Worm (Caenorhabditis elegans) whole organism, L4 larva: ENCODE measurements around the gene natb-1.

Experiments
- Y105C5A.15 ChIP-seq: fragments of 200-800 bp; sonication (Bioruptor generic); IDR thresholded peaks from 2 replicates; pipeline ENCODE4 v1.3.6; 2022; ENCODE audit warnings: missing genetic modification characterization, missing compliant biosample characterization
- Y5F2A.4 ChIP-seq: fragments of 200-800 bp; sonication (Bioruptor generic); optimal IDR thresholded peaks from 2 replicates; lab custom pipeline; 2018; ENCODE audit warnings: mild to moderate bottlenecking, missing genetic modification characterization, missing compliant biosample characterization
- aha-1 ChIP-seq: fragments of 150-350 bp; peaks from one replicate; lab custom pipeline; 2014; ENCODE audit warnings: missing biosample characterization, missing genetic modification characterization
- ceh-20 ChIP-seq: fragments of 200-800 bp; sonication (Bioruptor generic); IDR thresholded peaks from 2 replicates; pipeline ENCODE4 v1.3.6; 2022; ENCODE audit warnings: missing genetic modification reagents, missing genetic modification characterization, missing compliant biosample characterization
- hif-1 ChIP-seq, 2 experiments: sonication (generic microtip); optimal IDR thresholded peaks; 2 replicates each; lab custom pipeline; 2016 to 2017; ENCODE audit warnings: missing compliant biosample characterization in 2 of 2, missing genetic modification characterization in 2 of 2, missing genetic modification reagents in 2 of 2, missing genotype in 2 of 2, mild to moderate bottlenecking in 1 of 2
- lin-13 ChIP-seq: fragments of 150-350 bp; optimal IDR thresholded peaks from 2 replicates; lab custom pipeline; 2014; ENCODE audit warnings: missing biosample characterization, missing genetic modification reagents, missing genetic modification characterization
- lin-15B ChIP-seq: fragments of 150-350 bp; sonication (generic microtip); optimal IDR thresholded peaks from 3 replicates; lab custom pipeline; 2014; ENCODE audit warnings: missing biosample characterization, missing genetic modification characterization
- mes-2 ChIP-seq: sonication (generic microtip); optimal IDR thresholded peaks from 2 replicates; lab custom pipeline; 2016; ENCODE audit warnings: missing genotype, mild to moderate bottlenecking, missing genetic modification characterization, missing compliant biosample characterization; ENCODE audit not compliant: poor library complexity, severe bottlenecking
- mxl-2 ChIP-seq: fragments of 200-800 bp; sonication (Bioruptor generic); conservative IDR thresholded peaks from 2 replicates; pipeline ENCODE4 v1.3.6; 2022; ENCODE audit warnings: missing genetic modification reagents, missing genetic modification characterization, missing compliant biosample characterization
- nhr-11 ChIP-seq: fragments of 150-350 bp; optimal IDR thresholded peaks from 2 replicates; lab custom pipeline; 2014; ENCODE audit warnings: missing biosample characterization, missing genetic modification characterization
- nhr-111 ChIP-seq: fragments of 200-800 bp; sonication (Bioruptor generic); optimal IDR thresholded peaks from 2 replicates; lab custom pipeline; 2018; ENCODE audit warnings: mild to moderate bottlenecking, missing genetic modification characterization, missing compliant biosample characterization
- nhr-25 ChIP-seq: sonication (generic microtip); optimal IDR thresholded peaks from 2 replicates; lab custom pipeline; 2017; ENCODE audit warnings: missing genetic modification characterization, mild to moderate bottlenecking, missing compliant biosample characterization, antibody characterized with exemption, moderate library complexity, borderline replicate concordance; ENCODE audit not compliant: insufficient read depth
- nhr-76 ChIP-seq: fragments of 150-350 bp; optimal IDR thresholded peaks from 2 replicates; lab custom pipeline; 2014; ENCODE audit warnings: missing biosample characterization, missing genetic modification characterization
- pqm-1 ChIP-seq: sonication (generic microtip); optimal IDR thresholded peaks from 2 replicates; lab custom pipeline; 2017; ENCODE audit warnings: missing biosample characterization, missing genetic modification characterization
- rbr-2 ChIP-seq: sonication (generic microtip); optimal IDR thresholded peaks from 2 replicates; lab custom pipeline; 2016; ENCODE audit warnings: missing genotype, missing genetic modification characterization, missing compliant biosample characterization
- skn-1 ChIP-seq: fragments of 150-350 bp; optimal IDR thresholded peaks from 2 replicates; lab custom pipeline; 2014; ENCODE audit warnings: missing biosample characterization, missing genetic modification characterization
- unc-62 ChIP-seq, 3 experiments: fragments of 150-350 bp in 1 of 3; sonication (generic microtip); optimal IDR thresholded peaks in 2 of 3; peaks in 1 of 3; 1 replicate in 1 of 3; 2 replicates in 2 of 3; lab custom pipeline; 2014 to 2017; ENCODE audit warnings: missing biosample characterization in 3 of 3, missing genetic modification characterization in 3 of 3, missing genetic modification reagents in 3 of 3, missing genotype in 1 of 3
- zag-1 ChIP-seq: fragments of 150-350 bp; optimal IDR thresholded peaks from 2 replicates; lab custom pipeline; 2014; ENCODE audit warnings: missing biosample characterization, missing genetic modification characterization

natb-1 gene

ce11 chrV:7946229-7946628 lies 37.0 kb downstream of the natb-1 start:
- TF ChIP-seq nhr-25 (tag; lab: Kevin White, UChicago) (no peak), unc-62 (GFP tag; optimal IDR thresholded peaks at IDR 0.05 in 1 of 2; lab: Kevin White, UChicago) (peak in 1 of 2 experiments; percentile 81), unc-62 (tag; optimal IDR thresholded peaks at IDR 0.05; lab: Kevin White, UChicago) (no peak), lin-13 (GFP tag; lab: Kevin White, UChicago) (no peak), lin-15B (tag; lab: Kevin White, UChicago) (no peak), mes-2 (no peak), aha-1 (peak; percentile 91), pqm-1 (tag; lab: Kevin White, UChicago) (no peak), nhr-76 (tag; lab: Kevin White, UChicago) (no peak)
- TF ChIP-seq, all 104 proteins: peak for 2

- TF ChIP-seq ceh-20 (GFP tag; lab: Robert Waterston, UW) (no peak), aha-1 (peak; percentile 66)
Observed at ce11 chrV:7943568-7943967, 39.7 kb downstream of the natb-1 start, which contains the start of gene Y97E10B.1. Y97E10B.1 (plus strand) TSS chrV:7943868.

ce11 chrV:7940299-7940698 lies 42.9 kb downstream of the natb-1 start, which contains the start of gene srt-53:
srt-53 (minus strand) TSS chrV:7940399.
- TF ChIP-seq skn-1 (tag; lab: Kevin White, UChicago) (no peak), unc-62 (GFP tag; optimal IDR thresholded peaks at IDR 0.05 in 1 of 2; lab: Kevin White, UChicago) (peak in 1 of 2 experiments; percentile 87), unc-62 (tag; optimal IDR thresholded peaks at IDR 0.05; lab: Kevin White, UChicago) (no peak)
- TF ChIP-seq, all 104 proteins: peak for 1

- TF ChIP-seq zag-1 (tag; lab: Kevin White, UChicago) (no peak), unc-62 (GFP tag; optimal IDR thresholded peaks at IDR 0.05 in 1 of 2; lab: Kevin White, UChicago) (peak in 1 of 2 experiments; percentile 34), unc-62 (tag; optimal IDR thresholded peaks at IDR 0.05; lab: Kevin White, UChicago) (no peak)
Observed at ce11 chrV:7937152-7937551, 46.1 kb downstream of the natb-1 start, which contains the start of gene srsx-3. srsx-3 (minus strand) TSS chrV:7937252.

- no peak for TF ChIP-seq Y105C5A.15 (GFP tag; lab: Robert Waterston, UW)
- no peak for TF ChIP-seq mxl-2 (GFP tag; lab: Robert Waterston, UW)
- TF ChIP-seq nhr-111 (GFP tag; lab: Kevin White, UChicago) = no peak
- TF ChIP-seq nhr-11 (tag; lab: Kevin White, UChicago) = no peak
- TF ChIP-seq hif-1 (tag; optimal IDR thresholded peaks at IDR 0.05; lab: Kevin White, UChicago) = no peak
- TF ChIP-seq Y5F2A.4 = no peak
- no peak for TF ChIP-seq rbr-2 (tag; lab: Kevin White, UChicago)
Observed at ce11 chrV:7932998-7933397, 50.2 kb downstream of the natb-1 start, which contains the start of gene ncx-10. ncx-10 (minus strand) TSS chrV:7933098.
